Worm (Caenorhabditis elegans): ENCODE measurements around the gene lec-10.

lec-10 gene

ce11 chrV:6476026-6476425, 12.9 kb downstream of the lec-10 start (continued):
- no peak for TF ChIP-seq dmd-9 (GFP tag; IDR thresholded peaks at IDR 0.05)
- TF ChIP-seq pqm-1 (tag; optimal IDR thresholded peaks at IDR 0.05) = peak; percentile 90
- no peak for TF ChIP-seq ctbp-1 (GFP tag; IDR thresholded peaks at IDR 0.05)
- no peak for TF ChIP-seq zfp-2 (tag; optimal IDR thresholded peaks at IDR 0.05)
- TF ChIP-seq nhr-77 (tag; optimal IDR thresholded peaks at IDR 0.05) = peak; percentile 43
- no peak for TF ChIP-seq fos-1 (tag; optimal IDR thresholded peaks at IDR 0.05)
- peak; percentile 83 for TF ChIP-seq dve-1 (tag; optimal IDR thresholded peaks at IDR 0.05; ENCODE audit: insufficient read depth)
- no peak for TF ChIP-seq ZK337.2 (GFP tag; IDR thresholded peaks at IDR 0.05)
- TF ChIP-seq zip-11 (GFP tag; IDR thresholded peaks at IDR 0.05) = no peak
- TF ChIP-seq lin-38 (GFP tag; IDR thresholded peaks at IDR 0.05) = no peak
- no peak for TF ChIP-seq nhr-76 (tag; optimal IDR thresholded peaks at IDR 0.05)
- no peak for TF ChIP-seq lim-7 (GFP tag; IDR thresholded peaks at IDR 0.05)
- no peak for TF ChIP-seq T20F7.1 (GFP tag; optimal IDR thresholded peaks at IDR 0.05)
- TF ChIP-seq nhr-42 (GFP tag; IDR thresholded peaks at IDR 0.05) = no peak
- TF ChIP-seq sdz-12 (GFP tag; optimal IDR thresholded peaks at IDR 0.05) = no peak
- peak; percentile 61 for TF ChIP-seq hlh-11 (tag; optimal IDR thresholded peaks at IDR 0.05)
- TF ChIP-seq tra-1 (GFP tag; IDR thresholded peaks at IDR 0.05) = no peak
- peak; percentile 18 for TF ChIP-seq mep-1 (tag; optimal IDR thresholded peaks at IDR 0.05)
- no peak for TF ChIP-seq nhr-237 (tag; optimal IDR thresholded peaks at IDR 0.05)
- no peak for TF ChIP-seq daf-16 (GFP tag; optimal IDR thresholded peaks at IDR 0.05)
- peak; percentile 77 for TF ChIP-seq daf-16 (tag; optimal IDR thresholded peaks at IDR 0.05)
- no peak for TF ChIP-seq ceh-20 (GFP tag; IDR thresholded peaks at IDR 0.05)
- no peak for TF ChIP-seq egl-27 (tag; optimal IDR thresholded peaks at IDR 0.05)
- no peak for TF ChIP-seq skn-1 (tag; optimal IDR thresholded peaks at IDR 0.05)
- no peak for TF ChIP-seq D1046.2 (GFP tag; IDR thresholded peaks at IDR 0.05)
- no peak for TF ChIP-seq unc-39 (tag; optimal IDR thresholded peaks at IDR 0.05)
- no peak for TF ChIP-seq madf-5 (GFP tag; IDR thresholded peaks at IDR 0.05)
- TF ChIP-seq daf-8 (GFP tag; IDR thresholded peaks at IDR 0.05) = no peak
- TF ChIP-seq Y105C5A.15 (GFP tag; IDR thresholded peaks at IDR 0.05) = no peak
- TF ChIP-seq tag-97 (GFP tag; IDR thresholded peaks at IDR 0.05) = no peak
- no peak for TF ChIP-seq mxl-3 (GFP tag; optimal IDR thresholded peaks at IDR 0.05)
- no peak for TF ChIP-seq daf-12 (tag; optimal IDR thresholded peaks at IDR 0.05)
- TF ChIP-seq nhr-102 (tag; optimal IDR thresholded peaks at IDR 0.05) = no peak

DNA sequence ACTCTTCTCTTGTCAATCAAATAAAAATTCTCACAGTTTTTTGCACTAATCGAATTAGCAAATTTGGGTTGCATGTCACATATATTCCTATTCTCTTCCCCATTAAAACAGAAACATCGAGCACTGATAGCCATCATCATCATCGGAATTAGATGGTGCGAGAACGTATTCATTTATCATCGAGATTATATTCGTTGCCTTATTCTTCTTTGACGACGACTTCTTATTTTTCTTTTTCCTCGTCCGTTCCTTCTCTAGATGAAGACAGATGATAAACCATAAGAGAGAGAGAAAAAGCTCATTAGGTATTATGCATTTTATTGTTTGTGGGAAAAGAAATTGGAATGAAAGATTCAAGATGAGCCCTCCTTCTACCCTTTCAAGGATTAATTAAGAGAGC, 17.7 kb downstream of the lec-10 start:
- TF ChIP-seq F26F4.8 (GFP tag; conservative IDR thresholded peaks at IDR 0.05) = no peak
- TF ChIP-seq nhr-42 (GFP tag; IDR thresholded peaks at IDR 0.05) = no peak
- TF ChIP-seq dpl-1 (GFP tag; optimal IDR thresholded peaks at IDR 0.05) = no peak
- TF ChIP-seq unc-62 (GFP tag; optimal IDR thresholded peaks at IDR 0.05 in 1 of 2) = peak in 1 of 2 experiments; percentile 4
- no peak for TF ChIP-seq unc-62 (tag; optimal IDR thresholded peaks at IDR 0.05)
- TF ChIP-seq ceh-44 (GFP tag; IDR thresholded peaks at IDR 0.05) = no peak
- TF ChIP-seq tag-97 (GFP tag; IDR thresholded peaks at IDR 0.05) = no peak
- TF ChIP-seq nhr-41 (GFP tag; IDR thresholded peaks at IDR 0.05) = no peak
- no peak for TF ChIP-seq mdl-1 (tag; optimal IDR thresholded peaks at IDR 0.05)

DNA sequence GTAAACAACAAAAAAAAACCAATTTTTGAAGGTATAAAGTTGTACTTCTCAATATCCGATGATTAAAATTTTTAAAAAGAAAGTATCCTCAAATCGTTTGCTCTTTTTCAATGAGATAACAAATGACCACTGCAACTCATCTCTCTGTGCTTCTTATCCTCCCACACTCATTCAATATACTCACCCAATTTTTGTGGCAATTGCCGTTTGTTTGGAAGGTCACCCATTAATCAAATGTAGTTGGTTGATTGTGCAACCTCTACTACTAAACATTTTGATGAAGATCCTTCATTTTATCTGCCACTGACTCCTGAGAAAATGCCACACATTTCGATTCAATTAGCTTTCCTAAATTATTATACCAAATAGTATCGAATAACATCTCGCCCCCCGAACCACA, 21.2 kb downstream of the lec-10 start:
- no peak for TF ChIP-seq spr-3 (GFP tag; optimal IDR thresholded peaks at IDR 0.05)
- TF ChIP-seq dve-1 (tag; optimal IDR thresholded peaks at IDR 0.05; ENCODE audit: insufficient read depth) = no peak
- TF ChIP-seq tag-97 (GFP tag; IDR thresholded peaks at IDR 0.05) = no peak
- no peak for TF ChIP-seq ctbp-1 (GFP tag; IDR thresholded peaks at IDR 0.05)
- TF ChIP-seq nhr-48 (tag; optimal IDR thresholded peaks at IDR 0.05) = no peak
- no peak for TF ChIP-seq nhr-111 (GFP tag; optimal IDR thresholded peaks at IDR 0.05)
- no peak for TF ChIP-seq mxl-2 (GFP tag; conservative IDR thresholded peaks at IDR 0.05)
- TF ChIP-seq mes-2 (tag; optimal IDR thresholded peaks at IDR 0.05; ENCODE audit: poor library complexity, severe bottlenecking) = no peak

All from whole organism, L4 larva.